Fruit fly (Drosophila melanogaster) whole organism, adult: ENCODE measurements around the gene CG7565.

ENCODE experiments used
- Crg-1 ChIP-seq: fragments of 200-800 bp; sonication (Bioruptor generic); optimal IDR thresholded peaks from 2 replicates; lab custom pipeline; 2016; ENCODE audit warnings: missing biosample characterization, missing genetic modification characterization
- cnc ChIP-seq, 2 experiments: fragments of >200 bp; optimal IDR thresholded peaks; 2 replicates each; lab custom pipeline; 2017
- kay ChIP-seq: fragments of 200-800 bp; sonication (Bioruptor generic); peaks from one replicate; lab custom pipeline; 2016; ENCODE audit warnings: missing biosample characterization, missing genetic modification characterization, borderline replicate concordance
- toe ChIP-seq: fragments of 200-800 bp; sonication (Bioruptor generic); optimal IDR thresholded peaks from 2 replicates; lab custom pipeline; 2016; ENCODE audit warnings: missing biosample characterization, missing genetic modification characterization

DNA sequence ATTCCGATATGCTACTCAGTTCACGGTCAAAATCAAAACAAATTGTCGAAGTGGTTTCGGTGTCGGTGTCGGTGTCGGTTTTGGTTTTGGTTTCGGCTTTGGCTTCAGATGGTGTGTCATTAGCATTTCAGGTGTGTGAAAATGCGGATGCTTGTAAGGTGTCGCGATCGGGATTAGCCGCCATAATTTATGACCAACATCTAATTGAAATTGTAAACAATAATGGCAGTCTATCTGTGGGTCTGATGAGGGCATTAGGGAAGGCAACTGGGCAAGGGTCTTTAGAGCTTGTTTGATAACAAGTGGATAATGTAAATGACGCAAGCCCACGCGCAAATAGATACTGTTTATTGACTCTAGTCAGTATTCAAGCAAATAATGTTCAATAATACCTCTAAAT, 16.6 kb downstream of the CG7565 start:
- TF ChIP-seq Crg-1 (GFP tag; lab: Kevin White, UChicago) (no peak), toe (GFP tag; lab: Kevin White, UChicago) (no peak), cnc (optimal IDR thresholded peaks at IDR 0.05; lab: Kevin White, UChicago) (no peak), kay (GFP tag; lab: Kevin White, UChicago) (no peak)
